Worm (Caenorhabditis elegans): ENCODE measurements around the gene F43H9.3.

F43H9.3 gene

ce11 chrV:8031121-8031520 is 6.4 kb upstream of the F43H9.3 start, which contains the start of gene vars-1 (continued):
- TF ChIP-seq mbf-1 (tag; optimal IDR thresholded peaks at IDR 0.05) (no peak), unc-62 (GFP tag; optimal IDR thresholded peaks at IDR 0.05) (no peak), nhr-21 (tag; optimal IDR thresholded peaks at IDR 0.05) (peak; percentile 48), nhr-77 (tag; optimal IDR thresholded peaks at IDR 0.05) (no peak), nhr-12 (tag; optimal IDR thresholded peaks at IDR 0.05) (no peak)

- TF ChIP-seq ama-1 (optimal IDR thresholded peaks at IDR 0.05) (no peak), dmd-4 (tag; optimal IDR thresholded peaks at IDR 0.05) (no peak), zag-1 (tag; optimal IDR thresholded peaks at IDR 0.05) (no peak), ceh-16 (tag; optimal IDR thresholded peaks at IDR 0.05) (no peak), aly-2 (tag; optimal IDR thresholded peaks at IDR 0.05) (no peak), R02D3.7 (tag; optimal IDR thresholded peaks at IDR 0.05) (no peak), egl-27 (tag; optimal IDR thresholded peaks at IDR 0.05) (no peak), skn-1 (tag; optimal IDR thresholded peaks at IDR 0.05) (no peak), nhr-6 (tag; optimal IDR thresholded peaks at IDR 0.05) (no peak), gmeb-1 (tag; optimal IDR thresholded peaks at IDR 0.05) (no peak), fos-1 (tag; optimal IDR thresholded peaks at IDR 0.05) (no peak), ceh-82 (tag; optimal IDR thresholded peaks at IDR 0.05) (no peak), lin-39 (tag; optimal IDR thresholded peaks at IDR 0.05) (no peak), C34F6.9 (tag; optimal IDR thresholded peaks at IDR 0.05) (no peak)
Measured at ce11 chrV:8028825-8029489, 4.2 kb upstream of the F43H9.3 start, which contains the start of gene oma-2. oma-2 (plus strand) TSS chrV:8029439.

ce11 chrV:8027429-8028142 is 2.8 kb upstream of the F43H9.3 start:
- TF ChIP-seq alr-1 (tag; optimal IDR thresholded peaks at IDR 0.05) (no peak), blmp-1 (tag; optimal IDR thresholded peaks at IDR 0.05; ENCODE audit: insufficient read depth) (peak; percentile 42), nhr-25 (tag; optimal IDR thresholded peaks at IDR 0.05) (peak; percentile 56), sma-3 (GFP tag; optimal IDR thresholded peaks at IDR 0.05) (peak; percentile 18), sma-9 (GFP tag; optimal IDR thresholded peaks at IDR 0.05) (peak; percentile 70), sma-9 (tag; optimal IDR thresholded peaks at IDR 0.05) (no peak), fos-1 (tag; optimal IDR thresholded peaks at IDR 0.05) (no peak), C34F6.9 (tag; optimal IDR thresholded peaks at IDR 0.05) (no peak)

ce11 chrV:8026343-8026742 is 1.6 kb upstream of the F43H9.3 start, which contains the start of gene F43H9.4:
F43H9.4 (plus strand) TSS chrV:8026708.
- TF ChIP-seq ztf-4 (tag; optimal IDR thresholded peaks at IDR 0.05) (no peak), mbf-1 (tag; optimal IDR thresholded peaks at IDR 0.05) (no peak), nhr-6 (tag; optimal IDR thresholded peaks at IDR 0.05) (no peak), dmd-4 (tag; optimal IDR thresholded peaks at IDR 0.05) (no peak), Y55F3AM.14 (GFP tag; optimal IDR thresholded peaks at IDR 0.05) (no peak), F13H6.1 (tag; optimal IDR thresholded peaks at IDR 0.05) (no peak), R02D3.7 (tag; optimal IDR thresholded peaks at IDR 0.05) (no peak), ceh-82 (tag; optimal IDR thresholded peaks at IDR 0.05) (no peak), lin-39 (tag; optimal IDR thresholded peaks at IDR 0.05) (no peak), ztf-11 (tag; optimal IDR thresholded peaks at IDR 0.05) (no peak), lin-13 (GFP tag; optimal IDR thresholded peaks at IDR 0.05) (no peak), nhr-12 (tag; optimal IDR thresholded peaks at IDR 0.05) (no peak), ama-1 (optimal IDR thresholded peaks at IDR 0.05) (no peak), aly-2 (tag; optimal IDR thresholded peaks at IDR 0.05) (no peak), nhr-10 (tag; optimal IDR thresholded peaks at IDR 0.05) (no peak), unc-39 (tag; optimal IDR thresholded peaks at IDR 0.05) (no peak), nhr-23 (tag; optimal IDR thresholded peaks at IDR 0.05) (no peak), gmeb-1 (tag; optimal IDR thresholded peaks at IDR 0.05) (no peak), sma-9 (GFP tag; optimal IDR thresholded peaks at IDR 0.05) (peak; percentile 92), sma-9 (tag; optimal IDR thresholded peaks at IDR 0.05) (no peak), elt-1 (tag; optimal IDR thresholded peaks at IDR 0.05) (no peak), blmp-1 (tag; optimal IDR thresholded peaks at IDR 0.05; ENCODE audit: insufficient read depth) (peak; percentile 2), nhr-25 (tag; optimal IDR thresholded peaks at IDR 0.05) (peak; percentile 82), ceh-16 (tag; optimal IDR thresholded peaks at IDR 0.05) (no peak), fos-1 (tag; optimal IDR thresholded peaks at IDR 0.05) (peak; percentile 11), sma-3 (GFP tag; optimal IDR thresholded peaks at IDR 0.05) (peak; percentile 66), egl-27 (tag; optimal IDR thresholded peaks at IDR 0.05) (no peak), nhr-11 (tag; optimal IDR thresholded peaks at IDR 0.05) (no peak), nhr-129 (tag; optimal IDR thresholded peaks at IDR 0.05) (peak; percentile 42), mdl-1 (tag; optimal IDR thresholded peaks at IDR 0.05) (peak; percentile 77 to 79), nhr-77 (tag; optimal IDR thresholded peaks at IDR 0.05) (no peak), lin-11 (tag; optimal IDR thresholded peaks at IDR 0.05) (no peak), ztf-1 (GFP tag; conservative IDR thresholded peaks at IDR 0.05) (no peak), alr-1 (tag; optimal IDR thresholded peaks at IDR 0.05) (no peak), nhr-237 (tag; optimal IDR thresholded peaks at IDR 0.05) (no peak), mab-5 (tag; optimal IDR thresholded peaks at IDR 0.05) (no peak), unc-55 (GFP tag; optimal IDR thresholded peaks at IDR 0.05) (no peak), nhr-21 (tag; optimal IDR thresholded peaks at IDR 0.05) (peak; percentile 42), skn-1 (tag; optimal IDR thresholded peaks at IDR 0.05) (no peak), crh-2 (tag; optimal IDR thresholded peaks at IDR 0.05) (peak; percentile 48)
